Fruit fly (Drosophila melanogaster) whole organism, pupa: Measurements from ENCODE around the gene Fum2.

Experiments
- CG10348 ChIP-seq: fragments of 200-800 bp; sonication (Bioruptor generic); IDR thresholded peaks from 2 replicates; pipeline ENCODE4 v1.3.6; 2022; ENCODE audit warnings: missing biosample characterization, missing genetic modification characterization
- CG12605 ChIP-seq: fragments of 200-800 bp; sonication (Bioruptor generic); IDR thresholded peaks from 2 replicates; pipeline ENCODE4 v1.3.6; 2022; ENCODE audit warnings: missing biosample characterization, missing genetic modification characterization
- CG17806 ChIP-seq: fragments of 200-800 bp; sonication (Bioruptor generic); optimal IDR thresholded peaks from 2 replicates; lab custom pipeline; 2018; ENCODE audit warnings: missing biosample characterization, mild to moderate bottlenecking, missing genetic modification characterization, moderate library complexity
- CG4496 ChIP-seq: fragments of 200-800 bp; sonication (Bioruptor generic); IDR thresholded peaks from 3 replicates; pipeline ENCODE4 v1.3.6; 2022; ENCODE audit warnings: missing biosample characterization, missing genetic modification characterization
- CG8301 ChIP-seq: fragments of 200-800 bp; sonication (Bioruptor generic); optimal IDR thresholded peaks from 2 replicates; lab custom pipeline; 2018; ENCODE audit warnings: missing biosample characterization, mild to moderate bottlenecking, missing genetic modification characterization
- EcR ChIP-seq: fragments of 200-800 bp; sonication (Bioruptor generic); optimal IDR thresholded peaks from 3 replicates; lab custom pipeline; 2019; ENCODE audit warnings: missing biosample characterization, missing genetic modification characterization, mild to moderate bottlenecking, moderate library complexity, missing genetic modification reagents
- Ets98B ChIP-seq: fragments of 200-800 bp; sonication (Bioruptor generic); IDR thresholded peaks from 2 replicates; pipeline ENCODE4 v1.3.6; 2022; ENCODE audit warnings: missing biosample characterization, missing genetic modification characterization
- Pif1A ChIP-seq: fragments of 200-800 bp; sonication (Bioruptor generic); optimal IDR thresholded peaks from 3 replicates; lab custom pipeline; 2016; ENCODE audit warnings: missing biosample characterization, missing genetic modification characterization
- Pif1B ChIP-seq: fragments of 200-800 bp; sonication (Bioruptor generic); optimal IDR thresholded peaks from 3 replicates; lab custom pipeline; 2016; ENCODE audit warnings: missing biosample characterization, missing genetic modification characterization
- Snoo ChIP-seq: fragments of 200-800 bp; sonication (Bioruptor generic); optimal IDR thresholded peaks from 3 replicates; lab custom pipeline; 2017; ENCODE audit warnings: missing biosample characterization, mild to moderate bottlenecking, missing genetic modification characterization, inconsistent platforms
- fd96Ca ChIP-seq: fragments of 200-800 bp; sonication (Bioruptor generic); IDR thresholded peaks from 3 replicates; pipeline ENCODE4 v1.3.6; 2022; ENCODE audit warnings: missing biosample characterization, missing genetic modification characterization
- rn ChIP-seq: fragments of 200-800 bp; sonication (Bioruptor generic); IDR thresholded peaks from 2 replicates; pipeline ENCODE4 v1.3.6; 2022; ENCODE audit warnings: missing biosample characterization, missing genetic modification characterization

dm6 chrX:6681467-6681866, at the start of gene Fum2:
- no peak for TF ChIP-seq Pif1B (GFP tag; lab: Kevin White, UChicago)
- no peak for TF ChIP-seq CG4496 (GFP tag; lab: Robert Waterston, UW)
- TF ChIP-seq CG8301: no peak
- no peak for TF ChIP-seq Snoo (tag; lab: Kevin White, UChicago)
- no peak for TF ChIP-seq fd96Ca (GFP tag; lab: Robert Waterston, UW)
- TF ChIP-seq Pif1A (GFP tag; lab: Kevin White, UChicago): no peak
- no peak for TF ChIP-seq CG12605 (GFP tag; lab: Robert Waterston, UW)
- no peak for TF ChIP-seq rn (GFP tag; lab: Robert Waterston, UW)
- no peak for TF ChIP-seq CG17806 (tag; lab: Kevin White, UChicago)
- TF ChIP-seq CG10348 (GFP tag; lab: Robert Waterston, UW): no peak
- TF ChIP-seq EcR: no peak
- no peak for TF ChIP-seq Ets98B (GFP tag; lab: Robert Waterston, UW)
